Fruit fly (Drosophila melanogaster): ENCODE results near the gene RasGAP1.

RasGAP1 gene

DNA sequence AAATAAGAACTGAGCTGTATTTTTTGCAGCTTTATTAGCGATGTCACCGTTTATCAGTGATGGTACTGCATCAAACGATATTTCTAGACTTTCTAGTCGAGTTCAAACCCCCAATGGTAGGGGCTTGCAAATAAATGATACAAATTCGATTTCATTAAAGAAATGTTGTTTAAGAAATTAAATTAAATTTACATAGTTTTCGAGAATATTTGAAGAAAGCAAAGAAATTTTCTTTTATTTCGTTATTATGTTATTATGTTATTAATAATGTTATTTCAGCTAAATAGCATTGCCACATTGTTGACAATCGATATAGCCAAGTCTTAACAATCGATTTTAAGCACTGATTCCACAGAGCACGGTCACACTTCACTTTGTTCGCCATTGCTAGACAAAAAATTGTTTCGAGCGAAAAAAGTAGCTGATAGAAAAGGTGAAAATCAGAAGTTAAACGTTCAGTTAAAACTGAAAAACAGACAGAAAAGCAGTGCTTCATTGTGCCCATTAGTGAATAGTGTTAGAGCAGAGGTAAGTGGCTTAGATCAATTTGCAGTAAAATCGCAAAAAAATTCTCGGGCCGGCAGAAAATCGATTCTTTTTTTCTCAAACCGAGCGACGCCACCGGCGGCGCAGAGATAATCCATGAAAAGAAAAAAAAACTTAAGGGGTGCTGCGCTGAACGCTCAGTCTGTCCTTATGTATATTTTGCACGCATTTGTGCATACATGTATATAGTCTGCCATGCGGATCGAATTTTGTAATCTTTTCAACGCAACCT lies 9.4 kb upstream of the RasGAP1 start, which contains the start of the genes iPLA2-VIA and Ciz1 (continued):
- no peak for TF ChIP-seq acj6 (GFP tag; optimal IDR thresholded peaks at IDR 0.05)
- TF ChIP-seq pdm3 (GFP tag; optimal IDR thresholded peaks at IDR 0.05) = no peak
- TF ChIP-seq CG16779 (tag; optimal IDR thresholded peaks at IDR 0.05) = no peak
- no peak for TF ChIP-seq CG6276 (GFP tag; optimal IDR thresholded peaks at IDR 0.05)
- TF ChIP-seq Eip93F (GFP tag; optimal IDR thresholded peaks at IDR 0.05) = no peak
- TF ChIP-seq esn (GFP tag; optimal IDR thresholded peaks at IDR 0.05) = peak; percentile 20
- TF ChIP-seq Lpt (GFP tag; optimal IDR thresholded peaks at IDR 0.05) = no peak
- TF ChIP-seq ss (GFP tag; optimal IDR thresholded peaks at IDR 0.05) = peak in 1 of 2 experiments; percentile 30
- peak; percentile 60 for TF ChIP-seq Eip78C (GFP tag)
- TF ChIP-seq spab (GFP tag; optimal IDR thresholded peaks at IDR 0.05) = no peak
- no peak for TF ChIP-seq CG11294 (GFP tag; IDR thresholded peaks at IDR 0.05)
- TF ChIP-seq CG31627 (GFP tag; optimal IDR thresholded peaks at IDR 0.05) = peak; percentile 13
- no peak for TF ChIP-seq CG8119 (GFP tag; IDR thresholded peaks at IDR 0.05)
- no peak for TF ChIP-seq CG3919 (GFP tag; optimal IDR thresholded peaks at IDR 0.05)
- TF ChIP-seq CG34406 (GFP tag; optimal IDR thresholded peaks at IDR 0.05) = no peak
- TF ChIP-seq net (GFP tag; optimal IDR thresholded peaks at IDR 0.05) = no peak

DNA sequence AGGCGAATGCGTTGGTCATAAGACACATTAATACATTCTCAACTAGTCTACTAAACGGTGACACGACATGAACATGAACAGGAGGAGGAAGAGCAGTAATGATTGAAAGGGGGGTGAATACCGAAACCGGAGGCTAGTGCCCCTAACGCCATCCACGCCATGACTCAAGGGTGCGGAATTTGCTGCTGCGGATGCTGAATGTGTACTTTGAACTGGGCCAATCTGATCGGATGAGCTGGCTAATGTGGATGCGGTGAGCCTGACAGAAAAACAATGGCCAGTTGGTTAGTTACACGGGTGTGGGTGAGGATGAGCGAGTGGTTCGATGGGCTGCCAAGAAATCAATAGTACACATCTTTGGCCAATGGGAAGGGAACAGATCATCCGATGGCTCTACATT lies 8.6 kb upstream of the RasGAP1 start:
- TF ChIP-seq CG9139 (GFP tag; optimal IDR thresholded peaks at IDR 0.05) (no peak), CG11294 (GFP tag; IDR thresholded peaks at IDR 0.05) (no peak), eg (GFP tag; IDR thresholded peaks at IDR 0.05) (no peak), CG31627 (GFP tag; optimal IDR thresholded peaks at IDR 0.05) (no peak), Hr39 (GFP tag; optimal IDR thresholded peaks at IDR 0.05) (no peak), dac (GFP tag; optimal IDR thresholded peaks at IDR 0.05) (no peak), Eip78C (GFP tag) (no peak), CG8319 (GFP tag; optimal IDR thresholded peaks at IDR 0.05) (no peak), lz (GFP tag; optimal IDR thresholded peaks at IDR 0.05) (no peak), ss (GFP tag; optimal IDR thresholded peaks at IDR 0.05) (peak; percentile 6 to 46), net (GFP tag; optimal IDR thresholded peaks at IDR 0.05) (no peak), Hr4 (GFP tag; optimal IDR thresholded peaks at IDR 0.05) (no peak), cyc (GFP tag; optimal IDR thresholded peaks at IDR 0.05) (no peak), Eip93F (GFP tag; optimal IDR thresholded peaks at IDR 0.05) (no peak), CG6808 (GFP tag; optimal IDR thresholded peaks at IDR 0.05) (peak; percentile 54), pdm3 (GFP tag; optimal IDR thresholded peaks at IDR 0.05) (no peak), fd85E (GFP tag; optimal IDR thresholded peaks at IDR 0.05) (no peak), esn (GFP tag; optimal IDR thresholded peaks at IDR 0.05) (no peak), CG6854 (GFP tag; optimal IDR thresholded peaks at IDR 0.05) (peak; percentile 30)

- TF ChIP-seq OdsH (GFP tag; optimal IDR thresholded peaks at IDR 0.05) (no peak), Eip78C (GFP tag) (no peak), CG16779 (tag; optimal IDR thresholded peaks at IDR 0.05) (no peak), Eip75B (GFP tag; optimal IDR thresholded peaks at IDR 0.05) (no peak), Hr4 (GFP tag; optimal IDR thresholded peaks at IDR 0.05) (no peak), Sox102F (GFP tag; optimal IDR thresholded peaks at IDR 0.05) (no peak), dac (GFP tag; optimal IDR thresholded peaks at IDR 0.05) (no peak), pdm3 (GFP tag; optimal IDR thresholded peaks at IDR 0.05) (no peak), CG8319 (GFP tag; optimal IDR thresholded peaks at IDR 0.05) (no peak), CG15336 (GFP tag; IDR thresholded peaks at IDR 0.05) (no peak), lz (GFP tag; optimal IDR thresholded peaks at IDR 0.05) (peak; percentile 12), Ets21C (GFP tag; optimal IDR thresholded peaks at IDR 0.05) (no peak), svp (GFP tag) (peak; percentile 65), CG6854 (GFP tag; optimal IDR thresholded peaks at IDR 0.05) (no peak), CG10631 (GFP tag; optimal IDR thresholded peaks at IDR 0.05) (peak; percentile 26), CG34406 (GFP tag; optimal IDR thresholded peaks at IDR 0.05) (no peak), CG6792 (GFP tag; optimal IDR thresholded peaks at IDR 0.05) (no peak), salr (GFP tag; optimal IDR thresholded peaks at IDR 0.05) (no peak), Ets96B (tag; optimal IDR thresholded peaks at IDR 0.05) (no peak), CG31627 (GFP tag; optimal IDR thresholded peaks at IDR 0.05) (no peak), Met (GFP tag; optimal IDR thresholded peaks at IDR 0.05) (no peak), CG8119 (GFP tag; IDR thresholded peaks at IDR 0.05) (no peak), CG1621 (tag; optimal IDR thresholded peaks at IDR 0.05) (no peak), Hr39 (GFP tag; optimal IDR thresholded peaks at IDR 0.05) (no peak), esn (GFP tag; optimal IDR thresholded peaks at IDR 0.05) (no peak), CG3919 (GFP tag; optimal IDR thresholded peaks at IDR 0.05) (no peak), fkh (GFP tag; optimal IDR thresholded peaks at IDR 0.05) (peak; percentile 99), Eip93F (GFP tag; optimal IDR thresholded peaks at IDR 0.05) (no peak), CG11762 (GFP tag; optimal IDR thresholded peaks at IDR 0.05; ENCODE audit: insufficient read depth) (no peak), Smox (GFP tag; optimal IDR thresholded peaks at IDR 0.05) (no peak), Sox14 (GFP tag; optimal IDR thresholded peaks at IDR 0.05) (peak; percentile 11), eg (GFP tag; IDR thresholded peaks at IDR 0.05) (no peak), topi (GFP tag; optimal IDR thresholded peaks at IDR 0.05) (no peak)
Measured at dm6 chr3L:9859624-9860023, 4.5 kb upstream of the RasGAP1 start, which contains the start of gene CG10809. Gene CG10809 (minus strand): TSS chr3L:9859889.

Data from whole organism, prepupa.